Fruit fly (Drosophila melanogaster): Measurements from ENCODE around the gene CG16743.

CG16743 gene

DNA sequence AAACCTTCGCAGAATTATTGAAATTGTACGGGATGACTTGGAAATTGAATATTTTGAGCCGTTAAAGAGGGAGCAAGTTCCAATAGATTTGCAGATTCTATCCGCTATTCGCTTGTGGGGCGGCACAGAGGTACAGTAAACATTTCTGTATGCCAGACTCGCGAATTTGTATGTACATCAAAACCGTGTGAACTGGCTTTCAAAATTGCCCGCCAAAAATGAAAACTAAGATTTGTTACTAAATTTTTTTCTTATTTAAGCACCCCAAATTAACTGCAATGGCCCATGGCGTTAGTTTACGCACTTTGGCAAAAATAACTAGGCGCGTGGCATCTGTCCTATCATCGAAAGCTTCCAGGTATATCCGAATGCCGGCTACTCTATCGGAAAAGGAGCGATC lies 15.9 kb downstream of the CG16743 start:
- TF ChIP-seq CTCF (optimal IDR thresholded peaks at IDR 0.05): no peak
- TF ChIP-seq CG8478 (optimal IDR thresholded peaks at IDR 0.05): no peak

- no peak for TF ChIP-seq CG8478 (optimal IDR thresholded peaks at IDR 0.05)
- TF ChIP-seq CTCF (optimal IDR thresholded peaks at IDR 0.05): peak; percentile 39 to 44
Measured at dm6 chr2L:10989162-10989561, 17.1 kb downstream of the CG16743 start, which contains the start of gene TTLL4A. Gene TTLL4A (plus strand): TSS chr2L:10989401.

dm6 chr2L:11001376-11002122 lies 29.5 kb downstream of the CG16743 start, which contains the start of the genes aub and lectin-33A:
Gene aub (minus strand): TSS chr2L:11001476.
Gene lectin-33A (plus strand): TSS chr2L:11002072.
- TF ChIP-seq CG8478 (optimal IDR thresholded peaks at IDR 0.05): no peak
- TF ChIP-seq CTCF (optimal IDR thresholded peaks at IDR 0.05): no peak

dm6 chr2L:11003925-11004673 lies 32.0 kb downstream of the CG16743 start, which contains the start of gene RpL9:
Gene RpL9 (minus strand): TSS chr2L:11004189.
- no peak for TF ChIP-seq CG8478 (optimal IDR thresholded peaks at IDR 0.05)
- TF ChIP-seq CTCF (optimal IDR thresholded peaks at IDR 0.05): peak in 1 of 2 experiments; percentile 38

- TF ChIP-seq CG8478 (optimal IDR thresholded peaks at IDR 0.05) (no peak), CTCF (optimal IDR thresholded peaks at IDR 0.05) (no peak)
Measured at dm6 chr2L:11004674-11005045, 32.6 kb downstream of the CG16743 start, which contains the start of gene Nup154. Gene Nup154 (plus strand): TSS chr2L:11004820.

dm6 chr2L:11010999-11011398 lies 38.9 kb downstream of the CG16743 start, which contains the start of the genes Art8 and dUTPase:
Gene Art8 (minus strand): TSS chr2L:11011086.
Gene dUTPase (plus strand): TSS chr2L:11011312.
- TF ChIP-seq CTCF (optimal IDR thresholded peaks at IDR 0.05): no peak
- no peak for TF ChIP-seq CG8478 (optimal IDR thresholded peaks at IDR 0.05)

DNA sequence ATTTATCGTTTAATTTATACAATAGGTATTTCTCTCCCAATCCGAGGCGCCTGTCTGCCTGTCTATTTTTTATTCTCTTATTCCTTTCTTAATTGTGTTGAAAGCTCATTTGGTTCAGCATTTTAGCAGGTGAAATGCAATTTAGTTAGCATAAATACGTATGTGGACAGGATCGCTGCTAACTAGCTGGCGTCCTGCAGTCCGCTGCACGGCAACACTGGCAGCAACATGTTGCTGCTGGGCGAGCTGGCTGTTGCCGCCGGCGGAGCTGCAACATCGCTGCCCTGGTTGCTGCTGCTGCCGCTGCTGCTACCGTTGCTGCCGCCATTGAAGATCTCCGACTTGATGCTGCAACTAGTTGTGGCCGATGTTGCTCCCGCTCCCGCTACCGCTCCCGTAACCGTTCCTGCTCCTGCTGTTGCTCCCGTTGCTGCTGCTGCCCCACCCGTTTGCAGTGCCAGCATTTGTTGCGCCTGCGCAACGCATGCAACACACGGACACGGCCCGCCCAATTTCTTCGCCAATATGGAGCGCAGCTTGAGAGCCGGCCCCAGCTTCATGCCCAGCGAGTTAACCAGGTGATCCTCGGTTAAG lies 42.0 kb downstream of the CG16743 start:
- no peak for TF ChIP-seq CG8478 (optimal IDR thresholded peaks at IDR 0.05)
- TF ChIP-seq CTCF (optimal IDR thresholded peaks at IDR 0.05): no peak

- TF ChIP-seq CTCF (optimal IDR thresholded peaks at IDR 0.05): no peak
- TF ChIP-seq CG8478 (optimal IDR thresholded peaks at IDR 0.05): no peak
Measured at dm6 chr2L:11014671-11015070, 42.6 kb downstream of the CG16743 start.

DNA sequence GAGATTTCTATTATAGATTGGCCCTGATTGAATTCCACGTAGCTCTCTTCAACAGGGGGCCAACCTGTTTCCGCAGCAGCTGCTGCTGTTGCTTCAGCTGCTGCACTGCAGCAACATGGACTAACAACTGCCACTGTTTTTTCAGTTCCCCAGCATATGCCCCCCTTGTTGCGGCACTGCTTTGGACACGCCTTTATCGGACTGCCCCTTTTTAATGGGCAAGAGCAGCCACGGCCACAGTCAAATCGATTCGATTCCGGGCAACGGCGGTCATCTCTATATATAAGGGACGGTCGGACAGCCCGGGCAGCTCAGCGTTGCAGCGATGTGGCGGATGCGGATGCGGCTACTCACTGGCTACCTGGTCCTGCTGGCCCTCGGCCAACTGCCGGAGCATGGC lies 43.2 kb downstream of the CG16743 start, which contains the start of gene Acp32CD:
Acp32CD (plus strand) TSS at position 301 of the 400 bp plus-strand sequence.
- TF ChIP-seq CTCF (optimal IDR thresholded peaks at IDR 0.05) (no peak), CG8478 (optimal IDR thresholded peaks at IDR 0.05) (no peak)

dm6 chr2L:11016695-11017094 lies 44.6 kb downstream of the CG16743 start, which contains the start of gene CG14913:
Gene CG14913 (plus strand): TSS chr2L:11016995.
- TF ChIP-seq CG8478 (optimal IDR thresholded peaks at IDR 0.05): no peak
- TF ChIP-seq CTCF (optimal IDR thresholded peaks at IDR 0.05): no peak

DNA sequence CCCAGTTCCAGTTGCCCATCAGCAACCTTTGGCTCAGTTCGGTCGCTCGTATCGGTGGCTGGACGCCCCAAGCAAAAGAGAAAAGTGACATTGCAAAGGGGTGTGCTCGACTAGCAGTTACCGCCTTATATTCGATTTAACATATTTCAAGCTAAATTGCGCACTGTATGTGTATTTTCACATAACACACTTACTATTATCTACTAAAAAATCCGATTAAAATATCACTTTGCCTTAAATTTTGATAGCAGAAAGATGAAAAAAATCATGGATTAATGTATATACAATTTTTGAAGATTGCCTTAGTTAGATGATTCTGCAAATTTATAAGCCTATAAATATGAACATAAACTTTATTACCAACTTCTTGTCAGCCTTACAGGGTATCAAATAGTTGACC lies 49.5 kb downstream of the CG16743 start:
- TF ChIP-seq CG8478 (optimal IDR thresholded peaks at IDR 0.05): no peak
- TF ChIP-seq CTCF (optimal IDR thresholded peaks at IDR 0.05): no peak

DNA sequence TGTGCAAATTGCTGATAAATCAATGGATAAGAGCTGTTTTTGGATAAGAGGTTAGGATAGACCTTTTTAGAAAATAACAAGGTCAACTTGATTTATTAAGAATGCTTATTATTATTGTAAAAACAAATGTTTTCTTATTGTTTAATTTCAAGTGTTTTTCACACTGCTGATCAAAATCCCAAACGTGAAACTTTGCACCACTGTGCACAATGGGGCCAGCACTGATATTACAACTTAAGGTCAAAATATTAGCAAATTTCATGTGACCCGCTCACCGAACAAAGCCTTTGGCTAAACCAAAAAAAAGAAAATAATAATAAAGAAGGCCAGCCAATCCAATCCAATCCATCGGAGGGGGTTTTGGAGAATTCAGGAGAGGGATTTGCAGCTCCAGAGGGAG lies 50.7 kb downstream of the CG16743 start:
- TF ChIP-seq CTCF (optimal IDR thresholded peaks at IDR 0.05) (no peak), CG8478 (optimal IDR thresholded peaks at IDR 0.05) (no peak)

Measured in S2 (cell line).